Fruit fly (Drosophila melanogaster): ENCODE data around the gene Hmgcl.

Hmgcl gene

dm6 chr2L:6971597-6972036, 11.4 kb downstream of the Hmgcl start, which contains the start of gene snRNP-U1-70K:
Gene snRNP-U1-70K, minus strand, starts transcription at chr2L:6971737.
- TF ChIP-seq CG7101 (tag; optimal IDR thresholded peaks at IDR 0.05) (no peak), Crg-1 (GFP tag; optimal IDR thresholded peaks at IDR 0.05) (no peak), kay (GFP tag; ENCODE audit: borderline replicate concordance) (no peak), CG5204 (GFP tag; optimal IDR thresholded peaks at IDR 0.05) (no peak), cnc (optimal IDR thresholded peaks at IDR 0.05) (no peak), CG12768 (GFP tag; optimal IDR thresholded peaks at IDR 0.05) (no peak), pad (GFP tag; optimal IDR thresholded peaks at IDR 0.05) (peak; percentile 98), tj (GFP tag; optimal IDR thresholded peaks at IDR 0.05) (peak; percentile 46), ovo (GFP tag; optimal IDR thresholded peaks at IDR 0.05) (peak; percentile 25), Mnt (GFP tag; optimal IDR thresholded peaks at IDR 0.05) (peak; percentile 30), cic (GFP tag; optimal IDR thresholded peaks at IDR 0.05) (peak; percentile 0)

DNA sequence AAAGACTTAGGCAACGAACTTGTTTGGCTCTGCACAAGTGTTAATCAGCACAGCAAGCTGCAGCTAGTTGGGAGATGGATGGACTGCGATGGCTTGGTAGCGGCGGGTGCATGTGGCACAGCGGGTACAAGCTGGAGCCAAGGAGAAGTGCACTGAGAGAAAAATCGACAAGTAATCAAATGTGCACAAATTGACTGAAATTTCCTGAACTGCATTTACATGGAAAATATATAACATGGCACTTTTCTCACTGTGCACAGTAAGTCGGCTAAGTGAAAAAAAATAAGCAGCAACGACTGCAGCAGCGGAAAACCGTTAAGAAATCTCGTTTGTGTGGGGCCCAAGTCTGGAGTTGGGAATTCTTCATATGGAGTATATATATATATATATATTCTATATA, 30.9 kb downstream of the Hmgcl start:
- TF ChIP-seq pad (GFP tag; optimal IDR thresholded peaks at IDR 0.05): no peak
- no peak for TF ChIP-seq CG7045 (GFP tag; optimal IDR thresholded peaks at IDR 0.05)
- TF ChIP-seq CG12768 (GFP tag; optimal IDR thresholded peaks at IDR 0.05): no peak
- TF ChIP-seq Clk (GFP tag; optimal IDR thresholded peaks at IDR 0.05): no peak

DNA sequence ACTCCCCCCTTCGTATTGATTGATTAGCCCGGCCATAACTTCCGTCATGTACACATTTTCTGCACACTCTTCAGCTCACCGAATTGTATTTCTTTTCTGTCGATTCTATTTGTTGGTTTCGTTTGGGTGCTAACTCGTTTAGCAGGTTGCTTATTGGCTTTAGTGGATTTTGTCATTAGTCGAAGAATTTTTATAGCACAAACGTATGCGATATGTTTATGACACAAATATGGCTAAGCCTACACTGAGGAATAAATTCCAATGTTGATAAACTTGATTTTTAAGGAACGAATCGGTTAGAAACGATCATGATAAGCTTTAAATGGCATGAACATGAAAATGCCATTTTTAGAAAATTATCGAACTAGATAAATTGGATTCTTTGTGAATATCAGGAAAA, 38.6 kb downstream of the Hmgcl start:
- TF ChIP-seq pad (GFP tag; optimal IDR thresholded peaks at IDR 0.05) (no peak), cnc (optimal IDR thresholded peaks at IDR 0.05) (no peak), kay (GFP tag; ENCODE audit: borderline replicate concordance) (no peak), CG1620 (GFP tag; optimal IDR thresholded peaks at IDR 0.05) (no peak), Crg-1 (GFP tag; optimal IDR thresholded peaks at IDR 0.05) (no peak), cic (GFP tag; optimal IDR thresholded peaks at IDR 0.05) (no peak), tj (GFP tag; optimal IDR thresholded peaks at IDR 0.05) (no peak), CG5204 (GFP tag; optimal IDR thresholded peaks at IDR 0.05) (no peak), bab1 (GFP tag; optimal IDR thresholded peaks at IDR 0.05) (no peak), ovo (GFP tag; optimal IDR thresholded peaks at IDR 0.05) (no peak), CG7045 (GFP tag; optimal IDR thresholded peaks at IDR 0.05) (no peak), toe (GFP tag; optimal IDR thresholded peaks at IDR 0.05) (no peak), CG7101 (tag; optimal IDR thresholded peaks at IDR 0.05) (no peak), Hr96 (GFP tag; optimal IDR thresholded peaks at IDR 0.05) (no peak), CG14711 (tag; optimal IDR thresholded peaks at IDR 0.05) (no peak)

dm6 chr2L:7004304-7004703, 44.1 kb downstream of the Hmgcl start:
- no peak for TF ChIP-seq CG33017 (tag; optimal IDR thresholded peaks at IDR 0.05)
- TF ChIP-seq CG1620 (GFP tag; optimal IDR thresholded peaks at IDR 0.05): no peak
- no peak for TF ChIP-seq kay (GFP tag; ENCODE audit: borderline replicate concordance)
- TF ChIP-seq CG7101 (tag; optimal IDR thresholded peaks at IDR 0.05): no peak
- TF ChIP-seq Hr96 (GFP tag; optimal IDR thresholded peaks at IDR 0.05): no peak

DNA sequence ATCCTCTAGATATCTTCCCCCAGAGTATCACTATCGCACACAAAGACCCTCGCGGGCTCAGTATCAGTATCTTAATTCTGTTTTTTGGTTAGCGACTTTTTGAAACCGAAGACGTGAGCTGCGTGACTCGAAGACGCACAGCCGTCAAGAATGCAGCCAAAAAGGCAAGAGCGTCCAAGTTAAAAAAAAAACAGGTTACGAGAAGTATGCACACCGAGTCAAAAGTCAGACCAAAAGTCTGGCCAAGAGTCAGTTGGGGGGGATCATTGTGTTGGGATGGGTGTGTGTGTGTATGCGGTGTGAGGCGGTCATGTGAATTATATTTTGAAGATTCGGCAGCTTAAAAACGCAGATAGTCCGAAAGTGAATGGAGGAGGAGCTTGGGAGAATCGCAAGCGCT, 45.3 kb downstream of the Hmgcl start:
- TF ChIP-seq kay (GFP tag; ENCODE audit: borderline replicate concordance): no peak
- no peak for TF ChIP-seq Clk (GFP tag; optimal IDR thresholded peaks at IDR 0.05)
- no peak for TF ChIP-seq CG33017 (tag; optimal IDR thresholded peaks at IDR 0.05)
- no peak for TF ChIP-seq Mnt (GFP tag; optimal IDR thresholded peaks at IDR 0.05)

dm6 chr2L:7007564-7007963, 47.4 kb downstream of the Hmgcl start:
- TF ChIP-seq pad (GFP tag; optimal IDR thresholded peaks at IDR 0.05): no peak

DNA sequence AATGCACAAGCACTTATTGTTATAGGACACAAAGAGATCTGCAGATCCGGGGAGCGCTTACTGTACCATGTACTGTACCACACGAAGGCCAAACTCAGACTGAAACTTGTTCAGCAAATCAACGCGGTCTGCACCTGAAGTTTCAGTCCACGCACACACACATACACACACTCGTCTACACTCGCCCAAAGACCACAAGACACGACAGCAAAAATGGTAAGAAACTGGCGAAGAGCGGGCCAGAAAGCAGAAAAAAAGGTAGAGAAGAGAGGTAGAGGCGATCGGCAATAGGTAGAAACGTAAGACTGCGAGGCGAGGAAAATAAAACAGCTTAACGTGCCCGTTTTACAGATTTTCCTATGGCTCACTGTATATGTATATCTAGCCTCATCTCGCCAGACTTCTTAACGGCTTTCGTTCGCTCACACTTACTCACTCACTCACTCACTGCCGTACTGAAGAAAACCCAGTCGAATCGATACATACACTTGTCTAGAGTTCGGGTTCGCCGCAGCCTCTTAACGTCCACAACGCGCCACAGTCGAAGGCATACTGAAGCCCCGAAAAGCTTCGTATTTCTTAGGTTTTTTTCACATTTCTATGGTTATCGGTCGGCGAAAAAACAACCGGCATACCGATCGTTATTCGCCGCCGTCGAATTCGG, 49.8 kb downstream of the Hmgcl start, which contains the start of gene uif:
TSS of gene uif (minus strand) at position 553 of the 664 bp plus-strand sequence.
- no peak for TF ChIP-seq CG14711 (tag; optimal IDR thresholded peaks at IDR 0.05)
- TF ChIP-seq CG33017 (tag; optimal IDR thresholded peaks at IDR 0.05): no peak
- TF ChIP-seq bab1 (GFP tag; optimal IDR thresholded peaks at IDR 0.05): no peak
- TF ChIP-seq kay (GFP tag; ENCODE audit: borderline replicate concordance): no peak
- no peak for TF ChIP-seq ovo (GFP tag; optimal IDR thresholded peaks at IDR 0.05)
- no peak for TF ChIP-seq cnc (optimal IDR thresholded peaks at IDR 0.05)
- no peak for TF ChIP-seq CG1620 (GFP tag; optimal IDR thresholded peaks at IDR 0.05)
- TF ChIP-seq CG5204 (GFP tag; optimal IDR thresholded peaks at IDR 0.05): no peak
- TF ChIP-seq CG7101 (tag; optimal IDR thresholded peaks at IDR 0.05): no peak
- TF ChIP-seq CG12768 (GFP tag; optimal IDR thresholded peaks at IDR 0.05): no peak
- TF ChIP-seq CG7045 (GFP tag; optimal IDR thresholded peaks at IDR 0.05): no peak
- TF ChIP-seq pad (GFP tag; optimal IDR thresholded peaks at IDR 0.05): no peak
- no peak for TF ChIP-seq Hr96 (GFP tag; optimal IDR thresholded peaks at IDR 0.05)
- TF ChIP-seq Mnt (GFP tag; optimal IDR thresholded peaks at IDR 0.05): no peak
- no peak for TF ChIP-seq Clk (GFP tag; optimal IDR thresholded peaks at IDR 0.05)
- no peak for TF ChIP-seq Crg-1 (GFP tag; optimal IDR thresholded peaks at IDR 0.05)
- no peak for TF ChIP-seq toe (GFP tag; optimal IDR thresholded peaks at IDR 0.05)
- no peak for TF ChIP-seq CG11617 (GFP tag; optimal IDR thresholded peaks at IDR 0.05)
